Worm (Caenorhabditis elegans) whole organism, late embryonic: ENCODE results near the gene fbxb-19.

ENCODE experiments used
- C08G9.2 ChIP-seq: sonication (generic microtip); optimal IDR thresholded peaks from 2 replicates; lab custom pipeline; 2016; ENCODE audit warnings: mild to moderate bottlenecking, missing genetic modification characterization, moderate library complexity, missing compliant biosample characterization
- K02D7.2 ChIP-seq: sonication (generic microtip); optimal IDR thresholded peaks from 2 replicates; lab custom pipeline; 2017; ENCODE audit warnings: mild to moderate bottlenecking, missing genetic modification characterization, missing compliant biosample characterization
- K09A11.1 ChIP-seq: sonication (generic microtip); optimal IDR thresholded peaks from 2 replicates; lab custom pipeline; 2017; ENCODE audit warnings: antibody characterized with exemption, mild to moderate bottlenecking, missing genetic modification characterization, missing compliant biosample characterization; ENCODE audit not compliant: insufficient read depth
- T23F11.4 ChIP-seq: fragments of 200-800 bp; sonication (Bioruptor generic); optimal IDR thresholded peaks from 2 replicates; lab custom pipeline; 2018; ENCODE audit warnings: mild to moderate bottlenecking, missing genetic modification characterization, missing compliant biosample characterization
- ahr-1 ChIP-seq: sonication (generic microtip); optimal IDR thresholded peaks from 2 replicates; lab custom pipeline; 2016; ENCODE audit warnings: missing genetic modification characterization, missing compliant biosample characterization
- ama-1 ChIP-seq: fragments of 150-350 bp; optimal IDR thresholded peaks from 2 replicates; lab custom pipeline; 2014
- ceh-22 ChIP-seq: sonication (generic microtip); optimal IDR thresholded peaks from 2 replicates; lab custom pipeline; 2017; ENCODE audit warnings: missing biosample characterization, missing genetic modification characterization
- ceh-30 ChIP-seq: fragments of 150-350 bp; optimal IDR thresholded peaks from 2 replicates; lab custom pipeline; 2014; ENCODE audit warnings: missing biosample characterization, missing genetic modification characterization
- ceh-31 ChIP-seq: sonication (generic microtip); optimal IDR thresholded peaks from 2 replicates; lab custom pipeline; 2016; ENCODE audit warnings: missing genetic modification characterization, missing compliant biosample characterization
- ceh-9 ChIP-seq: sonication (generic microtip); optimal IDR thresholded peaks from 2 replicates; lab custom pipeline; 2016; ENCODE audit warnings: mild to moderate bottlenecking, missing genetic modification characterization, inconsistent platforms, missing compliant biosample characterization
- che-1 ChIP-seq: sonication (generic microtip); optimal IDR thresholded peaks from 2 replicates; lab custom pipeline; 2016; ENCODE audit warnings: mild to moderate bottlenecking, missing genetic modification characterization, missing compliant biosample characterization
- dmd-4 ChIP-seq: sonication (generic microtip); optimal IDR thresholded peaks from 2 replicates; lab custom pipeline; 2016; ENCODE audit warnings: borderline replicate concordance, missing genetic modification characterization, missing compliant biosample characterization
- eyg-1 ChIP-seq: sonication (generic microtip); optimal IDR thresholded peaks from 2 replicates; lab custom pipeline; 2016; ENCODE audit warnings: missing genotype, missing genetic modification characterization, missing compliant biosample characterization
- fax-1 ChIP-seq: sonication (generic microtip); optimal IDR thresholded peaks from 2 replicates; lab custom pipeline; 2016; ENCODE audit warnings: missing genotype, missing genetic modification characterization, missing compliant biosample characterization
- fkh-6 ChIP-seq: sonication (generic microtip); optimal IDR thresholded peaks from 2 replicates; lab custom pipeline; 2016; ENCODE audit warnings: missing genetic modification characterization, missing compliant biosample characterization
- hlh-13 ChIP-seq: fragments of 200-800 bp; sonication (Bioruptor generic); optimal IDR thresholded peaks from 2 replicates; lab custom pipeline; 2018; ENCODE audit warnings: mild to moderate bottlenecking, missing genetic modification characterization, missing compliant biosample characterization
- hlh-15 ChIP-seq: sonication (generic microtip); optimal IDR thresholded peaks from 2 replicates; lab custom pipeline; 2016; ENCODE audit warnings: missing genetic modification characterization, missing compliant biosample characterization
- lim-6 ChIP-seq: sonication (generic microtip); optimal IDR thresholded peaks from 2 replicates; lab custom pipeline; 2016; ENCODE audit warnings: missing genetic modification characterization, missing compliant biosample characterization
- nfya-1 ChIP-seq: sonication (generic microtip); optimal IDR thresholded peaks from 2 replicates; lab custom pipeline; 2017; ENCODE audit warnings: missing genetic modification characterization, mild to moderate bottlenecking, missing compliant biosample characterization, antibody characterized with exemption, moderate library complexity
- npax-4 ChIP-seq: sonication (generic microtip); optimal IDR thresholded peaks from 2 replicates; lab custom pipeline; 2016; ENCODE audit warnings: missing genetic modification characterization, missing compliant biosample characterization
- odd-2 ChIP-seq: sonication (generic microtip); optimal IDR thresholded peaks from 2 replicates; lab custom pipeline; 2017; ENCODE audit warnings: antibody characterized with exemption, mild to moderate bottlenecking, missing genetic modification characterization, missing compliant biosample characterization
- pag-3 ChIP-seq: sonication (generic microtip); optimal IDR thresholded peaks from 2 replicates; lab custom pipeline; 2016; ENCODE audit warnings: missing compliant biosample characterization, missing genetic modification characterization, borderline replicate concordance
- pat-9 ChIP-seq: fragments of 200-800 bp; sonication (Bioruptor generic); optimal IDR thresholded peaks from 2 replicates; lab custom pipeline; 2018; ENCODE audit warnings: mild to moderate bottlenecking, missing genetic modification characterization, moderate library complexity, missing compliant biosample characterization
- pha-4 ChIP-seq: fragments of 150-350 bp; optimal IDR thresholded peaks from 2 replicates; lab custom pipeline; 2018; ENCODE audit warnings: missing biosample characterization, missing genetic modification reagents, missing genetic modification characterization
- ref-2 ChIP-seq: sonication (generic microtip); optimal IDR thresholded peaks from 2 replicates; lab custom pipeline; 2016; ENCODE audit warnings: missing genetic modification characterization, missing compliant biosample characterization
- sox-2 ChIP-seq: fragments of 200-800 bp; sonication (Bioruptor generic); IDR thresholded peaks from 2 replicates; pipeline ENCODE4 v1.3.6; 2022; ENCODE audit warnings: missing genetic modification reagents, missing genetic modification characterization, missing compliant biosample characterization
- syd-9 ChIP-seq: sonication (generic microtip); optimal IDR thresholded peaks from 2 replicates; lab custom pipeline; 2016; ENCODE audit warnings: mild to moderate bottlenecking, missing genetic modification characterization, moderate library complexity, missing compliant biosample characterization
- tbx-2 ChIP-seq: sonication (generic microtip); optimal IDR thresholded peaks from 2 replicates; lab custom pipeline; 2016; ENCODE audit warnings: missing genetic modification characterization, missing compliant biosample characterization
- tbx-7 ChIP-seq: sonication (generic microtip); optimal IDR thresholded peaks from 2 replicates; lab custom pipeline; 2016; ENCODE audit warnings: missing genotype, missing genetic modification characterization, missing compliant biosample characterization
- ttx-3 ChIP-seq: sonication (generic microtip); optimal IDR thresholded peaks from 2 replicates; lab custom pipeline; 2016; ENCODE audit warnings: missing genetic modification reagents, missing genetic modification characterization, missing compliant biosample characterization
- ztf-16 ChIP-seq: sonication (generic microtip); optimal IDR thresholded peaks from 2 replicates; lab custom pipeline; 2017; ENCODE audit warnings: missing genetic modification characterization, missing compliant biosample characterization

fbxb-19 gene

DNA sequence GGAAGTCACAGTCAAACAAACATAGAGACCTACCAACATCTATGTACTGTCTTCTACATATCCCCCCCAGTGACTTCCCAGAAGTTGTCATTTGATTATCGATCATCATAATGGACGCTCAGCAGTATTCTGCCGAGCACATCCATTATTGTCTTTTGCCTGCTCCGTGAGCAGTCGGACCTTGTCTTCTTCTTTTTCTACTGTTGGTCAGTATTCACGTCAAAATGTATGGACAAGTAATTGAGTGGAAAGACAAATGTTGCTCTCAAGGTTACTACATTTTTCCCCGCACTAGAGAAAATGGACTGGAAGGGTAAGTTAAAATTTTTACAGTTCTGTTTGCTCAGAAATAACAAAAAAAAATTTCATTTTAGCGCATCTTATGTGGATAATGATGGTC lies 34.1 kb downstream of the fbxb-19 start, which contains the start of gene btb-12:
btb-12 (plus strand) TSS at position 301 of the 400 bp plus-strand sequence.
- TF ChIP-seq npax-4 (tag; lab: Kevin White, UChicago) = no peak
- TF ChIP-seq fax-1 = no peak
- TF ChIP-seq ama-1 (lab: Kevin White, UChicago) = no peak
- no peak for TF ChIP-seq fkh-6

DNA sequence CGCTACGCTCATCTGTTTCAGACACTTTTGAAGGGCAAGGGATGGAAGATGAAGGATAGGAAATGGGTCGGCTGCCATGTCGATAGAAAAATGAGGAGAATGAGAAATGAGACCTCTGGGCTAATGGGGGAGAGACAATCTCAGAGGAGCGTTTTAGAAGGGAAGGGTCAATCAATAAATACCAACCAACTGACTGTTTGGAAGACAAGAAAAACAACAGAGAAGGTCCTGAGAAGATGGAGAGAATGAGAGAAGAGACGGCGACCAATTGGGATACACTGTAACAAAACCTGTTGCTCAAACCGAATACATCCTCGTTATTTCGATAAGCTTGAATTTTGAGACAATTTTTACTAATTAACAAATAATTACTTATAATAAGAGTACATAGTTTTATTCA lies 35.6 kb downstream of the fbxb-19 start, which contains the start of gene fbxb-15:
fbxb-15 (minus strand) TSS at position 101 of the 400 bp plus-strand sequence.
- no peak for TF ChIP-seq T23F11.4 (GFP tag; lab: Kevin White, UChicago)

DNA sequence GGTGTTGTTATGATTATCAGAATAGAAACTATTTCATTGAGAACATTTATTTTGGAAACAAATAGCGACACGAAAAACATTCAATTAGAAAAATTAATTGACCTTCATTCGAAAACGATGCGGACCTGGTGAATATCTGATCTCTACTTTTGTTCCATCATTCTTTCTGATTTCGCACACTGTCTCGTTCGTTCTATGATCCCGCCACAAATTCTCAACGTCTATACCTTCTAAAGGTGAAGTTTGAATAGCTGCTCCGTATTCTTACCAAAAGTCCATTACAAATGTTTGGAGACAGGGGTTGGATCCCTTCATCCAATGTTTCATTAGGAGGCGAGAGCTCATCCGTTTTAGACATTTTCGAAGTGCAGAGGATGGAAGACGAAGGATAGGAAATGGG lies 37.2 kb downstream of the fbxb-19 start, which contains the start of gene fbxb-16:
fbxb-16 (minus strand) TSS at position 101 of the 400 bp plus-strand sequence.
- TF ChIP-seq ahr-1 (no peak), ceh-9 (no peak), pag-3 (tag; lab: Kevin White, UChicago) (no peak), ceh-30 (tag; lab: Kevin White, UChicago) (no peak), hlh-15 (tag; lab: Kevin White, UChicago) (no peak), npax-4 (tag; lab: Kevin White, UChicago) (no peak), che-1 (tag; lab: Kevin White, UChicago) (no peak), ceh-31 (tag; lab: Kevin White, UChicago) (no peak), dmd-4 (tag; lab: Kevin White, UChicago) (no peak), tbx-7 (tag; lab: Kevin White, UChicago) (no peak)

DNA sequence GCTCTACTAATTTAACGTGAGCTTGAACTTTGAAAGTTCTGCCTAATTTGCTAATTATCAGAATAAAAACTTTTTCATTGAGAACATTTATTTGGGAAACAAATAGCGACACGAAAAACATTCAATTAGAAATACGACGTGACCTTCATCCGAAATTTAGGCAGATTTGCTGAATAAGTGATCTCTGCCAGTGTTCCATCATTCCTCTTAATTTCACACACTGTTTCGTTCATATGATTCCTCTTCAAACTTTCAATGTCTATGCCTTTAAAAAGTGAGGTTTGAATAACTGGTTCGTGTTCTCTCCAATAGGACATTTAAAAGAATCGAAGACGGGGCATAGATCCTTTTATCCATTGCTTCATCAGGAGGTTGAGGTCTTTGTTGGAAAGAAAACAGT lies 38.5 kb downstream of the fbxb-19 start, which contains the start of gene fbxb-20:
fbxb-20 (minus strand) TSS at position 101 of the 400 bp plus-strand sequence.
- TF ChIP-seq pat-9 (tag; lab: Kevin White, UChicago) (no peak), ztf-16 (tag; lab: Kevin White, UChicago) (no peak), che-1 (tag; lab: Kevin White, UChicago) (no peak), pha-4 (no peak), dmd-4 (tag; lab: Kevin White, UChicago) (no peak), eyg-1 (no peak), ceh-22 (tag; lab: Kevin White, UChicago) (no peak), fax-1 (no peak), ttx-3 (tag; lab: Kevin White, UChicago) (no peak)

DNA sequence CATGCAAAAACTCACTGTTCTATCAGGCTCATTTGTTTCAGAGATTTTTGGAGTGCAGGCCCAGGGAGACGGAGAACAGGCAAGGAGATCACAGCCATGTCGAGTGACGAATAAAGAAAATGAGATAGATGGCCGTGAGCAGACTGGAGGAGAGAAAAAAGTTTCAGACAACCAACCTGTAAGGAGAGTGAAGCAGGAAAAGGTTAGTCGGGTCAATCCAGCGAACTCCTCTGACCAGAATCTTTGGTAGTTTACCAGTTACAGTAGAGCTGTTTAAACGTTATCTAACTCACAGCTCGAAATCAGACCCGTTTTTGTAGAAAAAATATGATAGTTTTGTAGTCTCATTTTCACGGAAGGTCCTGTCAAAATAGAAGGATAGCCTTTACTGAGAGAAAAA lies 40.2 kb downstream of the fbxb-19 start, which contains the start of gene fbxb-21:
fbxb-21 (minus strand) TSS at position 101 of the 400 bp plus-strand sequence.
- TF ChIP-seq tbx-7 (tag; lab: Kevin White, UChicago) (no peak), K02D7.2 (tag; lab: Kevin White, UChicago) (no peak), ahr-1 (no peak), syd-9 (no peak), fax-1 (no peak), sox-2 (GFP tag; lab: Robert Waterston, UW) (no peak), ttx-3 (tag; lab: Kevin White, UChicago) (no peak), ceh-31 (tag; lab: Kevin White, UChicago) (no peak), hlh-13 (no peak), ceh-30 (tag; lab: Kevin White, UChicago) (no peak), nfya-1 (tag; lab: Kevin White, UChicago) (no peak), ceh-22 (tag; lab: Kevin White, UChicago) (no peak), ceh-9 (no peak), odd-2 (tag; lab: Kevin White, UChicago) (no peak)

DNA sequence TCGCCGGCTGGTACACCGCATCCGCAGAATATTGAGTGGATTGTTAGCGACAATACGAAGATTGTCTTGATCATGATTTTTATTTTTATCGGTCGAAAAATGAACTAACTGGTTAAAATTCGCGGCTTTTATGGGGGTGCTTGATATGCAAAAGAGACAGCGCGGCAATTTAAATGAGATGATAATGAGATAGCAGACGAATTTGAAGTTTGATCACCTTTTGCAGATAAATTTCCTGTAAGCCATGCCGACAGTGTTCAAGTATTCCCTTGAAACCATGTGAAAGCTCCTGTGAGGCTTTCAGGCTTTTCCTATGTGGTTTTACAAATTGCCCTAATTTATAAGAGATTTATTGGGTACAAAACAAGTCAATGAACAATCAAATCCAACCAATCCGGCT lies 42.8 kb downstream of the fbxb-19 start, which contains the start of gene ZC204.17:
ZC204.17 (minus strand) TSS at position 101 of the 400 bp plus-strand sequence.
- no peak for TF ChIP-seq lim-6
- TF ChIP-seq tbx-2 (tag; lab: Kevin White, UChicago) = no peak
- no peak for TF ChIP-seq ceh-9
- no peak for TF ChIP-seq K09A11.1 (tag; lab: Kevin White, UChicago)
- no peak for TF ChIP-seq C08G9.2 (tag; lab: Kevin White, UChicago)
- TF ChIP-seq K02D7.2 (tag; lab: Kevin White, UChicago) = no peak
- TF ChIP-seq ref-2 = no peak
- TF ChIP-seq, all 69 proteins: peak for 0
